Fruit fly (Drosophila melanogaster) whole organism: ENCODE data around the gene Sb.

Source experiments
- CG8478 ChIP-seq: fragments of >200 bp; optimal IDR thresholded peaks from 2 replicates; lab custom pipeline; 2018; ENCODE audit warnings: inconsistent platforms
- usp ChIP-seq: fragments of >200 bp; optimal IDR thresholded peaks from 2 replicates; lab custom pipeline; 2017; ENCODE audit warnings: missing biosample characterization, missing genetic modification characterization, mixed read lengths

DNA sequence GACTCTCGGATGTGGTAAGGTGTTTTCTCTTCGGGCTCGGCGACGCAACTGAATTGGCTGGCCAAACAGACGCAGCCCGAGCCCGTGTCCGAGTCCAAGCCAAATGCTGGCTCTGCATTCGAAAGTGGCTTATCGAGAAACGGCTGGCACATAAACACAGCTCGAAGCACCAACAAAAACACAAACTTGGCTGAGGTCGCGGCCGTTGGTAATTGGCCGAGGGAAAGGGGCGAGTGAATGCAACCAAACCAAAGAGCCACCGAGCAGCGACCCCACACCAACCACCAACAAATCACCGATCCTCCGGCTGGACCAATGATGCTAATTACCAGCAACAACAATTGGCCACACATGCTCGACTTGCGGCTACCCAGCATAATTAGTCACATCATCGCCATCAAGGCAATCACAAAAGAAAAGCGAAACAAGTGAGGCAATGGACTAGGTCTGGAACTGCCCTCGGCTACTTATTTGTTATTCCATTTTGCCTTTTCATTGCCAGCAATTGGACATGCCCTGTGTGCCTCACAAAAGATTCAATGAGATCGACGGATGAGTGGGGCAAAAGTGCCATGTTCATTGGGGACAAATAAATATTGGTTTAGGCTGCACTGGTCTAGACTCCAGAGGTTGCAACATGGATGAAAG lies 34.9 kb upstream of the Sb start, which contains the start of gene CG32855:
- TF ChIP-seq usp (GFP tag; lab: Kevin White, UChicago) (no peak), CG8478 (lab: Kevin White, UChicago) (no peak)
